Worm (Caenorhabditis elegans) whole organism, L4/young adult: ENCODE data around the gene ttll-5.

Experiments used
- W03F9.2 ChIP-seq: fragments of 150-350 bp; optimal IDR thresholded peaks from 2 replicates; lab custom pipeline; 2014; ENCODE audit warnings: missing biosample characterization, missing genetic modification characterization
- dao-5 ChIP-seq: sonication (generic microtip); optimal IDR thresholded peaks from 2 replicates; lab custom pipeline; 2016; ENCODE audit warnings: missing genotype, missing genetic modification characterization, moderate library complexity, missing compliant biosample characterization
- him-1 ChIP-seq: sonication (generic microtip); optimal IDR thresholded peaks from 2 replicates; lab custom pipeline; 2016; ENCODE audit warnings: missing genotype, missing genetic modification reagents, missing genetic modification characterization, missing compliant biosample characterization

The ttll-5 gene

ce11 chrV:11492456-11492855, 16.4 kb upstream of the ttll-5 start, which contains the start of gene T11F9.21:
TSS of gene T11F9.21 (plus strand) at chrV:11492756.
- no peak for TF ChIP-seq dao-5
- no peak for TF ChIP-seq him-1 (tag; lab: Kevin White, UChicago)
- TF ChIP-seq W03F9.2 (tag; lab: Kevin White, UChicago) = no peak

- TF ChIP-seq him-1 (tag; lab: Kevin White, UChicago) (no peak), dao-5 (no peak), W03F9.2 (tag; lab: Kevin White, UChicago) (no peak)
Measured at ce11 chrV:11496283-11496682, 12.6 kb upstream of the ttll-5 start, which contains the start of gene htrl-1. TSS of gene htrl-1 (minus strand) at chrV:11496383.

ce11 chrV:11497475-11497874, 11.4 kb upstream of the ttll-5 start:
- TF ChIP-seq W03F9.2 (tag; lab: Kevin White, UChicago) (no peak), dao-5 (no peak), him-1 (tag; lab: Kevin White, UChicago) (no peak)

ce11 chrV:11499786-11500185, 9.1 kb upstream of the ttll-5 start:
- TF ChIP-seq W03F9.2 (tag; lab: Kevin White, UChicago) (no peak), him-1 (tag; lab: Kevin White, UChicago) (no peak), dao-5 (no peak)

ce11 chrV:11500980-11501379, 7.9 kb upstream of the ttll-5 start:
- TF ChIP-seq W03F9.2 (tag; lab: Kevin White, UChicago) = no peak
- no peak for TF ChIP-seq him-1 (tag; lab: Kevin White, UChicago)
- TF ChIP-seq dao-5 = no peak

DNA sequence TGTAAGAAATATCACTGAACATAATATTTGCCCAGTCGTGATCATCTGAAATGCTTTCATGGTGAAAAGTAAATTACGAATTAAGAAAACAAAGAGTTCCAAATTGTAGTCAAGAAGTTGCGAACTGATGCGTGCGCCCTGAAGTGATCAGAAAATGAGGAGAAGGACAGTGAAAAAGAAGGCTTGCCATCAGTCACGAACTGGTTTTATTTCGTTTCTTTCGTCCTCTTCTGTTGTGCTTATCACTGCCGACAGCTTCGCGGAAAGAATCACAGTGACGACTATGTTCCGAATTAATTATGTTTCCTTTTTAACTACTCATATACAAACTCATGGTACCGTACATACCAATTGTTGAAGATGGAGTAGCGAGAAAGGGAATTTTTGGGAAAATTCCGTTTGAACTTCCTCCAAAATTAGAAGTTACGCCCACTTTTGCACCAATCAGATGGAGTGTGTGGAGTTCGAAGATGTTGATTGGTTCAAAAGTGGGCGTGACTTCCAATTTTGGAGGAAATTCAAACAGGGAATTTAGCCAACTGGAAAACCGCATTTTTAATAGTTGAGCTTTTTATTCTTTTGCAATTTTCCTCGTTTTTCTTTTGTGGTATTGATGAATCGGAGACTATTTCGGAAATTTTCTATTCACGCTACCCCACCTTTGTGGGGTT, 5.6 kb upstream of the ttll-5 start, which contains the start of gene C55A6.12:
C55A6.12 (minus strand) TSS at position 51 of the 671 bp plus-strand sequence.
- TF ChIP-seq dao-5 (no peak), W03F9.2 (tag; lab: Kevin White, UChicago) (no peak), him-1 (tag; lab: Kevin White, UChicago) (no peak)

- peak; percentile 56 for TF ChIP-seq W03F9.2 (tag; lab: Kevin White, UChicago)
Measured at ce11 chrV:11504853-11505397, 3.9 kb upstream of the ttll-5 start, which contains the start of the genes C55A6.1 and C55A6.10. TSS of gene C55A6.1 (minus strand) at chrV:11504968. TSS of gene C55A6.10 (plus strand) at chrV:11505347.

DNA sequence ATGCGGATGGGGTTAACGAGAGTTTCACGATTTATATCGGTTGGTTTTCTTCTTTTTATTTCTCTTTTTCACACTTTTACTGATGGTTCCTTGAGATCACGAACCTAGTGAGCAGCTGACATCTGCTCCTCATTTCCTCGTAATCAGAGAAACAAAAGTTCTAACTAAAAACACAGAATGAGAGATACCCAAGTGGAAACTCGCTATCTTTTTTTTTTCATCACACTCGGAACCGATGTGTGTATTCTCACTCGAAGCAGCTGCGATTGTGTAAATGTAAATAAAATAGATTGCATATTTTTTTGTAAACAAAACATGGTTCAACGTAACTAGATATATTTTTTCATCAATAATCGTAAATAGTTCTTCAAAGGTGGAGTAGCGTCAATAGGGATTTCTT, 2.5 kb upstream of the ttll-5 start:
- no peak for TF ChIP-seq him-1 (tag; lab: Kevin White, UChicago)
- TF ChIP-seq dao-5 = no peak
- TF ChIP-seq W03F9.2 (tag; lab: Kevin White, UChicago) = no peak

DNA sequence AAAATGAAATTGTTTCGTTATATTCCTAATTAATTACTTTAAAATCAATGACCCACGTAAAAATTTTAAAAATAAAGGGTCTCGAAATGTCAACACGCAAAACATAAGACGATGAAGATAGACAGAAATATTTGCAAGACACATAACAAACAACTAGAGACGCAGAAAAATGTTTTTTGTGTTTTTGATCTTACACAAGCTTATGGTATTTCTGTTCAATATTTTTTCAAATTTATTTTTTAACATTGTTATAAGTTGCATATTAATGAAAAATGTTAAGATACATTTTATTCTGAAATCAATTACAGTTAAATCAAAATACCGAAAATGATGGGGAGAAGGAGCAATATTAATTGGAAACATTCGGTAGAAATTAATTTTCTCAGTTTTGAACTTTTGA, 4.6 kb downstream of the ttll-5 start, which contains the start of gene C55A6.3:
C55A6.3 (minus strand) TSS at position 101 of the 400 bp plus-strand sequence.
- no peak for TF ChIP-seq W03F9.2 (tag; lab: Kevin White, UChicago)
- TF ChIP-seq him-1 (tag; lab: Kevin White, UChicago) = no peak
- no peak for TF ChIP-seq dao-5

DNA sequence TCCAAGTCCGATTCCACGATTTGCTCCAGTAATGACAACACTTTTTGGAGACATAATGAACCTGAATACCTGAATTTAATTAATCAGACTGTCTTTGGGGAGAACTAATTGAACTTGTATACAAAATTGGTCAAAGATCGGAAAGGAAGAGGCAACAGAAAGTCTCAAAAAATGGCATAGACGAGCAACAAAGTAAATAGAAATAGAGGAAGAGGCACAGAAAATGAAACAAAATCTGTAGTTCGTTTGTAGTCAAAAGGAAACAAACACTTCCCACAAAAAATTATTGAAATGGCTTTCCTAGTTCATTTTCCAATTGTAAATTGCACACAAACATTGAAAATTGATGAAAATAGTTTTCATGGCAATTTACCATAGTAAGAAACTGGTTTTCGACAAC, 5.8 kb downstream of the ttll-5 start, which contains the start of gene C55A6.6:
C55A6.6 (minus strand) TSS at position 61 of the 400 bp plus-strand sequence.
- TF ChIP-seq him-1 (tag; lab: Kevin White, UChicago) = no peak
- no peak for TF ChIP-seq W03F9.2 (tag; lab: Kevin White, UChicago)
- TF ChIP-seq dao-5 = no peak

- no peak for TF ChIP-seq W03F9.2 (tag; lab: Kevin White, UChicago)
- TF ChIP-seq dao-5 = no peak
- no peak for TF ChIP-seq him-1 (tag; lab: Kevin White, UChicago)
Measured at ce11 chrV:11515145-11515544, 6.3 kb downstream of the ttll-5 start.

DNA sequence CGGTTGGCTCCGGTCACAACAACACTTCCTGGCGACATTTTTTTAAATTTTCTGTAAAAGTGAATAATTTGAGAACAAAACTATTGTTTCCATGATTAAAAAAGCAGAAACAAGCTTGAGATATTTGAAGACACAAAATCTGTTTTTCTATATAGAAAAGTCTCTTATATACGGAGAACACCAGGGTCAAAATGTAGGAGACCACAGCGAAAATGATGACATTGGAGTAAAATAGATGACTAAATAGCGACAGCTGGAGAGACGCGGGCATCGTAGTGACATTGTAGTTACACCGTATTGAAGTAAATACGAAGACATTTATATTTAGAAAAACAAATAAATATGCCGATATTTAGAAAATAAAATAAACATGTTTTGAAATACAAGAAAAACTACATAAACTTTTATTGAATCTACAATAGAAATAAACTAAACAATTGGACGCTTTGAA, 7.3 kb downstream of the ttll-5 start, which contains the start of gene sdz-8:
sdz-8 (minus strand) TSS at position 51 of the 451 bp plus-strand sequence.
- no peak for TF ChIP-seq him-1 (tag; lab: Kevin White, UChicago)

- no peak for TF ChIP-seq him-1 (tag; lab: Kevin White, UChicago)
- TF ChIP-seq dao-5 = no peak
- no peak for TF ChIP-seq W03F9.2 (tag; lab: Kevin White, UChicago)
Measured at ce11 chrV:11517789-11518188, 8.9 kb downstream of the ttll-5 start, which contains the start of gene C55A6.4. TSS of gene C55A6.4 (minus strand) at chrV:11517889.

ce11 chrV:11520215-11520614, 11.4 kb downstream of the ttll-5 start, which contains the start of the genes C55A6.11 and C55A6.7:
TSS of gene C55A6.11 (plus strand) at chrV:11520515.
TSS of gene C55A6.7 (minus strand) at chrV:11520530.
- no peak for TF ChIP-seq dao-5
- TF ChIP-seq him-1 (tag; lab: Kevin White, UChicago) = no peak
- TF ChIP-seq W03F9.2 (tag; lab: Kevin White, UChicago) = no peak
